Fruit fly (Drosophila melanogaster): ENCODE measurements around the gene Sec61alpha.

DNA sequence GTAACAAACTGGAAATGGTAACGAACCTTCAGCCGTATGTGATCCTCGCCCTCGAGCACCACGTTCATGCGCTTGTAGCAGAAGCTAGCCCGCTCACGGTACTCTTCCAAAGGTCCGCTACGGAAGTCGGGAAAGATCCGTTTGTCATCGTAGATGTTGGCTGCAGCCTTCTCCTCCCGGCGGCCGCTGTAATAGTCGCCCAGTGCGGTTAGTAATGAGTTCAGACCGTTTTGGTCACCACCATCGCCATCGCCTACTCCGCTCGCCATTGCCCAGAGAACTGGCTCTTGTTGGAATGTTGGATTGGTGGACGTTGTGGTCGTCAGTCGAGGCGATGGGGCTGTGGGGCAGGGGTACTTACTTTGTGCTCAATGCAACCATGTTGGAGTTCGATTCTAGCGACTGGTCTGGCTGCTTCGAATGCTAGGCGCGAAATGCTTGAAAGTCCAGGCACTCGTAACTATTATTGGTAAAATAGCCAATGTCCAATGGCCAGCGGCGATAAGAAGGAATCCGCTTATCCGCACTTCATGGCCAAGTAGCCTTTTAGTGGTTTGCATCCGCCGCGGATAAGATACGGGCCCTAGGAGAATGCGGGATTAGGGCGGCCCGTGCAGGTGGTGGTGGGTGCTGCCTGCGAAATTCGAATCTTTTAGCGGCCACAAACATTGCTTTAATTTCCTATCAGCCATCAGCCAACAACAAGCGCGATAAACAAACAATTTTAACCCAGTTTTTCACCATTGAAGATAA, 32.6 kb downstream of the Sec61alpha start:
- TF ChIP-seq CG8478 (optimal IDR thresholded peaks at IDR 0.05) = no peak
- TF ChIP-seq Dll (optimal IDR thresholded peaks at IDR 0.05) = no peak
- TF ChIP-seq psq (optimal IDR thresholded peaks at IDR 0.05) = no peak
- TF ChIP-seq usp (GFP tag; optimal IDR thresholded peaks at IDR 0.05) = no peak
- no peak for TF ChIP-seq pan (optimal IDR thresholded peaks at IDR 0.05)
- no peak for TF ChIP-seq EcR (GFP tag; optimal IDR thresholded peaks at IDR 0.05)

Data from whole organism.